Fruit fly (Drosophila melanogaster) whole organism, embryonic: ENCODE data around the gene CG5445.

Source experiments
- ATbp ChIP-seq: fragments of 200-800 bp; sonication (Bioruptor generic); optimal IDR thresholded peaks from 2 replicates; lab custom pipeline; 2017; ENCODE audit warnings: missing biosample characterization, mild to moderate bottlenecking, missing genetic modification characterization, missing genetic modification reagents
- Bteb2 ChIP-seq: fragments of 200-800 bp; sonication (Bioruptor generic); optimal IDR thresholded peaks from 2 replicates; lab custom pipeline; 2016; ENCODE audit warnings: missing biosample characterization, missing genetic modification characterization
- CG10543 ChIP-seq: fragments of 200-800 bp; sonication (Bioruptor generic); optimal IDR thresholded peaks from 3 replicates; lab custom pipeline; 2017; ENCODE audit warnings: missing biosample characterization, mild to moderate bottlenecking, missing genetic modification characterization, moderate library complexity
- CG10959 ChIP-seq: fragments of 200-800 bp; sonication (Bioruptor generic); IDR thresholded peaks from 2 replicates; pipeline ENCODE4 v1.3.6; 2022; ENCODE audit warnings: missing biosample characterization, missing genetic modification characterization
- CG10979 ChIP-seq: fragments of 200-800 bp; sonication (Bioruptor generic); optimal IDR thresholded peaks from 2 replicates; lab custom pipeline; 2018; ENCODE audit warnings: missing biosample characterization, mild to moderate bottlenecking, missing genetic modification characterization, moderate library complexity
- CG11504 ChIP-seq: fragments of 200-800 bp; sonication (Bioruptor generic); optimal IDR thresholded peaks from 3 replicates; lab custom pipeline; 2019; ENCODE audit warnings: missing biosample characterization, mild to moderate bottlenecking, missing genetic modification characterization, moderate library complexity
- CG11696 ChIP-seq: fragments of 200-800 bp; sonication (Bioruptor generic); IDR thresholded peaks from 2 replicates; pipeline ENCODE4 v1.3.6; 2022; ENCODE audit warnings: missing biosample characterization, missing genetic modification characterization
- CG13424 ChIP-seq: fragments of 200-800 bp; sonication (Bioruptor generic); optimal IDR thresholded peaks from 2 replicates; lab custom pipeline; 2019; ENCODE audit warnings: missing biosample characterization, mild to moderate bottlenecking, missing genetic modification characterization, moderate library complexity
- CG13775 ChIP-seq: fragments of 200-800 bp; sonication (Bioruptor generic); optimal IDR thresholded peaks from 3 replicates; lab custom pipeline; 2017; ENCODE audit warnings: missing biosample characterization, mild to moderate bottlenecking, missing genetic modification characterization
- CG15269 ChIP-seq: fragments of 200-800 bp; sonication (Bioruptor generic); optimal IDR thresholded peaks from 2 replicates; lab custom pipeline; 2018; ENCODE audit warnings: missing biosample characterization, mild to moderate bottlenecking, missing genetic modification characterization, moderate library complexity
- CG1602 ChIP-seq: fragments of 200-800 bp; sonication (Bioruptor generic); optimal IDR thresholded peaks from 3 replicates; lab custom pipeline; 2016; ENCODE audit warnings: missing biosample characterization, missing genetic modification characterization
- CG16813 ChIP-seq: fragments of 200-800 bp; sonication (Bioruptor generic); IDR thresholded peaks from 3 replicates; pipeline ENCODE4 v1.3.6; 2022; ENCODE audit warnings: missing biosample characterization, missing genetic modification characterization; ENCODE audit not compliant: partially characterized antibody
- CG17361 ChIP-seq: fragments of 200-800 bp; sonication (Bioruptor generic); IDR thresholded peaks from 3 replicates; pipeline ENCODE4 v1.3.6; 2022; ENCODE audit warnings: missing biosample characterization, missing genetic modification characterization
- CG17385 ChIP-seq: fragments of 200-800 bp; sonication (Bioruptor generic); optimal IDR thresholded peaks from 3 replicates; lab custom pipeline; 2018; ENCODE audit warnings: missing biosample characterization, mild to moderate bottlenecking, missing genetic modification characterization
- CG17829 ChIP-seq: fragments of 200-800 bp; optimal IDR thresholded peaks from 2 replicates; lab custom pipeline; 2019; ENCODE audit warnings: missing biosample characterization, mild to moderate bottlenecking, missing genetic modification characterization, moderate library complexity
- CG1792 ChIP-seq: fragments of 200-800 bp; sonication (Bioruptor generic); optimal IDR thresholded peaks from 2 replicates; lab custom pipeline; 2016; ENCODE audit warnings: missing biosample characterization, missing genetic modification characterization
- CG1832 ChIP-seq: fragments of 200-800 bp; sonication (Bioruptor generic); optimal IDR thresholded peaks from 2 replicates; lab custom pipeline; 2017; ENCODE audit warnings: missing biosample characterization, mild to moderate bottlenecking, missing genetic modification characterization, inconsistent platforms
- CG2875 ChIP-seq: fragments of 200-800 bp; sonication (Bioruptor generic); optimal IDR thresholded peaks from 2 replicates; lab custom pipeline; 2017; ENCODE audit warnings: missing biosample characterization, mild to moderate bottlenecking, missing genetic modification characterization, missing genetic modification reagents
- CG31441 ChIP-seq: fragments of 200-800 bp; sonication (Bioruptor generic); IDR thresholded peaks from 2 replicates; pipeline ENCODE4 v1.3.6; 2022; ENCODE audit warnings: missing biosample characterization, missing genetic modification characterization
- CG5953 ChIP-seq: fragments of 200-800 bp; sonication (Bioruptor generic); IDR thresholded peaks from 2 replicates; pipeline ENCODE4 v1.3.6; 2022; ENCODE audit warnings: missing biosample characterization, missing genetic modification characterization
- CG6689 ChIP-seq: fragments of 200-800 bp; sonication (Bioruptor generic); IDR thresholded peaks from 2 replicates; pipeline ENCODE4 v1.3.6; 2022; ENCODE audit warnings: missing biosample characterization, missing genetic modification characterization
- CG7271 ChIP-seq: fragments of 200-800 bp; sonication (Bioruptor generic); optimal IDR thresholded peaks from 2 replicates; lab custom pipeline; 2018; ENCODE audit warnings: missing biosample characterization, mild to moderate bottlenecking, missing genetic modification characterization, moderate library complexity
- CG7786 ChIP-seq: fragments of 200-800 bp; sonication (Bioruptor generic); optimal IDR thresholded peaks from 2 replicates; lab custom pipeline; 2016; ENCODE audit warnings: missing biosample characterization, missing genetic modification characterization
- CG7987 ChIP-seq: fragments of 200-800 bp; sonication (Bioruptor generic); optimal IDR thresholded peaks from 2 replicates; lab custom pipeline; 2018; ENCODE audit warnings: missing biosample characterization, mild to moderate bottlenecking, missing genetic modification characterization, moderate library complexity
- CG8359 ChIP-seq: fragments of 200-800 bp; sonication (Bioruptor generic); optimal IDR thresholded peaks from 2 replicates; lab custom pipeline; 2017; ENCODE audit warnings: missing biosample characterization, mild to moderate bottlenecking, missing genetic modification characterization, borderline replicate concordance
- Dll ChIP-seq: fragments of 200-800 bp; sonication (Bioruptor generic); IDR thresholded peaks from 4 replicates; pipeline ENCODE4 v1.3.6; 2022; ENCODE audit warnings: missing biosample characterization, missing genetic modification characterization; ENCODE audit not compliant: partially characterized antibody
- Ets65A ChIP-seq: fragments of 200-800 bp; sonication (Bioruptor generic); peaks from one replicate; lab custom pipeline; 2016; ENCODE audit warnings: missing biosample characterization, missing genetic modification characterization
- Ets97D ChIP-seq: fragments of 200-800 bp; sonication (Bioruptor generic); optimal IDR thresholded peaks from 3 replicates; lab custom pipeline; 2016; ENCODE audit warnings: missing biosample characterization, missing genetic modification characterization
- H15 ChIP-seq: fragments of 200-800 bp; sonication (Bioruptor generic); IDR thresholded peaks from 3 replicates; pipeline ENCODE4 v1.3.6; 2022; ENCODE audit warnings: missing biosample characterization, missing genetic modification characterization
- Hr78 ChIP-seq, 2 experiments: fragments of 200-800 bp in 1 of 2; fragments of >200 bp in 1 of 2; sonication (Bioruptor generic) in 1 of 2; optimal IDR thresholded peaks; 2 replicates each; lab custom pipeline; 2017 to 2019; ENCODE audit warnings: missing biosample characterization in 2 of 2, missing genetic modification characterization in 2 of 2, mild to moderate bottlenecking in 1 of 2, moderate library complexity in 1 of 2
- Oli ChIP-seq: fragments of 200-800 bp; sonication (Bioruptor generic); optimal IDR thresholded peaks from 2 replicates; lab custom pipeline; 2018; ENCODE audit warnings: missing biosample characterization, mild to moderate bottlenecking, missing genetic modification characterization, moderate library complexity
- Optix ChIP-seq: fragments of 200-800 bp; sonication (Bioruptor generic); IDR thresholded peaks from 3 replicates; pipeline ENCODE4 v1.3.6; 2022; ENCODE audit warnings: missing biosample characterization, missing genetic modification characterization
- Rfx ChIP-seq: fragments of 200-800 bp; sonication (Bioruptor generic); IDR thresholded peaks from 2 replicates; pipeline ENCODE4 v1.3.6; 2022; ENCODE audit warnings: missing biosample characterization, missing genetic modification characterization
- Usf ChIP-seq: fragments of 200-800 bp; sonication (Bioruptor generic); optimal IDR thresholded peaks from 2 replicates; lab custom pipeline; 2017; ENCODE audit warnings: missing genotype, missing biosample characterization, missing genetic modification characterization
- Xbp1 ChIP-seq: fragments of 200-800 bp; sonication (Bioruptor generic); optimal IDR thresholded peaks from 3 replicates; lab custom pipeline; 2016; ENCODE audit warnings: missing biosample characterization, mild to moderate bottlenecking, missing genetic modification characterization
- YL-1 ChIP-seq: fragments of 200-800 bp; sonication (Bioruptor generic); optimal IDR thresholded peaks from 3 replicates; lab custom pipeline; 2017; ENCODE audit warnings: missing biosample characterization, mild to moderate bottlenecking, missing genetic modification characterization
- ac ChIP-seq: fragments of 200-800 bp; sonication (Bioruptor generic); optimal IDR thresholded peaks from 3 replicates; lab custom pipeline; 2017; ENCODE audit warnings: missing biosample characterization, mild to moderate bottlenecking, missing genetic modification characterization
- ase ChIP-seq: fragments of 200-800 bp; sonication (Bioruptor generic); IDR thresholded peaks from 3 replicates; pipeline ENCODE4 v1.3.6; 2022; ENCODE audit warnings: missing biosample characterization, missing genetic modification characterization
- bcd ChIP-seq: fragments of 200-800 bp; sonication (Bioruptor generic); optimal IDR thresholded peaks from 2 replicates; lab custom pipeline; 2017; ENCODE audit warnings: missing biosample characterization, mild to moderate bottlenecking, missing genetic modification characterization
- caup ChIP-seq: fragments of 200-800 bp; sonication (Bioruptor generic); optimal IDR thresholded peaks from 3 replicates; lab custom pipeline; 2017; ENCODE audit warnings: missing biosample characterization, mild to moderate bottlenecking, missing genetic modification characterization, moderate library complexity; ENCODE audit not compliant: severe bottlenecking
- chinmo ChIP-seq: fragments of 200-800 bp; sonication (Bioruptor generic); IDR thresholded peaks from 4 replicates; pipeline ENCODE4 v1.3.6; 2022; ENCODE audit warnings: missing biosample characterization, missing genetic modification characterization; ENCODE audit not compliant: partially characterized antibody
- croc ChIP-seq: fragments of 200-800 bp; sonication (Bioruptor generic); conservative IDR thresholded peaks from 3 replicates; pipeline ENCODE4 v1.3.6; 2022; ENCODE audit warnings: missing biosample characterization, missing genetic modification characterization
- fd102C ChIP-seq: fragments of 200-800 bp; sonication (Bioruptor generic); optimal IDR thresholded peaks from 2 replicates; lab custom pipeline; 2018; ENCODE audit warnings: missing biosample characterization, mild to moderate bottlenecking, missing genetic modification characterization, moderate library complexity
- fu2 ChIP-seq: fragments of 200-800 bp; sonication (Bioruptor generic); optimal IDR thresholded peaks from 2 replicates; lab custom pipeline; 2016; ENCODE audit warnings: missing biosample characterization, missing genetic modification characterization
- gem ChIP-seq: fragments of 200-800 bp; sonication (Bioruptor generic); optimal IDR thresholded peaks from 2 replicates; lab custom pipeline; 2019; ENCODE audit warnings: missing biosample characterization, mild to moderate bottlenecking, missing genetic modification characterization, moderate library complexity
- grau ChIP-seq: fragments of 200-800 bp; optimal IDR thresholded peaks from 3 replicates; lab custom pipeline; 2019; ENCODE audit warnings: missing biosample characterization, mild to moderate bottlenecking, missing genetic modification characterization, moderate library complexity
- ham ChIP-seq: fragments of 200-800 bp; sonication (Bioruptor generic); IDR thresholded peaks from 2 replicates; pipeline ENCODE4 v1.3.6; 2022; ENCODE audit warnings: missing biosample characterization, missing genetic modification characterization
- phol ChIP-seq: fragments of 200-800 bp; sonication (Bioruptor generic); optimal IDR thresholded peaks from 3 replicates; lab custom pipeline; 2018; ENCODE audit warnings: missing biosample characterization, mild to moderate bottlenecking, missing genetic modification characterization, moderate library complexity
- sc ChIP-seq, 3 experiments: fragments of >200 bp in 2 of 3; fragments of 200-800 bp in 1 of 3; sonication (Bioruptor generic) in 1 of 3; optimal IDR thresholded peaks; 2 replicates in 2 of 3; 3 replicates in 1 of 3; lab custom pipeline; 2017; ENCODE audit warnings: mild to moderate bottlenecking in 1 of 3, missing biosample characterization in 1 of 3, missing genetic modification characterization in 1 of 3, missing genetic modification reagents in 1 of 3
- zen ChIP-seq: fragments of 200-800 bp; sonication (Bioruptor generic); optimal IDR thresholded peaks from 3 replicates; lab custom pipeline; 2018; ENCODE audit warnings: missing biosample characterization, mild to moderate bottlenecking, missing genetic modification characterization, moderate library complexity

Gene CG5445

DNA sequence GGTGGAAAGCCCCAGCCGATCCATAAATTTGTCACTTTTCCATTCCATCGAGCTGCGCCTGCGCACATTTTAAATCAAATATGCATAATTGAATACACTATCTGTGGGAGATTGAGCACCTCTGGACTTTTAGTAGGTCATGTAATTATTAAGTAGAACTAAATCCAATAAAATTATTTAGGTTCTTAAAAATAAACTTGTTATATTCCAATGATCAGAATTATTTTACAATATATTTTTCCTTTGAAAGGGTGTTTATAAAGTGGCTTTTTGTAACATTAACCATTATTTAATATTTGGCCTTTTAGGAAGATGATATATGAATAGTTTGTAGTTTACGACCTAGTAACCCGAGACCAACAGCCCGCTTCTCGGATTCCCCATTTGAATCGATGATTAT is 51.8 kb downstream of the CG5445 start (continued):
- TF ChIP-seq CG8359 (no peak), CG1832 (no peak), fd102C (GFP tag; lab: Kevin White, UChicago) (no peak), ham (no peak), zen (tag; lab: Kevin White, UChicago) (no peak), Dll (GFP tag; lab: Robert Waterston, UW) (no peak), Hr78 (GFP tag; optimal IDR thresholded peaks at IDR 0.05; lab: Kevin White, UChicago) (peak in 1 of 2 experiments; percentile 73), phol (tag; lab: Kevin White, UChicago) (peak; percentile 36), fu2 (GFP tag; lab: Kevin White, UChicago) (no peak), Xbp1 (no peak), CG13424 (tag; lab: Kevin White, UChicago) (peak; percentile 15), CG5953 (GFP tag; lab: Robert Waterston, UW) (no peak), CG10979 (tag; lab: Kevin White, UChicago) (peak; percentile 38), CG1602 (GFP tag; lab: Kevin White, UChicago) (no peak), H15 (GFP tag; lab: Robert Waterston, UW) (no peak), Oli (tag; lab: Kevin White, UChicago) (peak; percentile 16), CG7987 (GFP tag; lab: Kevin White, UChicago) (no peak), CG7271 (tag; lab: Kevin White, UChicago) (no peak), Ets65A (no peak), bcd (no peak), CG10959 (GFP tag; lab: Robert Waterston, UW) (no peak), grau (peak; percentile 20), CG15269 (tag; lab: Kevin White, UChicago) (no peak), ac (no peak), ATbp (no peak), YL-1 (no peak), CG17829 (no peak), Optix (GFP tag; lab: Robert Waterston, UW) (no peak), CG6689 (no peak), croc (GFP tag; lab: Robert Waterston, UW) (no peak), Rfx (GFP tag; lab: Robert Waterston, UW) (no peak), caup (GFP tag; lab: Kevin White, UChicago) (no peak), CG16813 (GFP tag; lab: Robert Waterston, UW) (no peak), ase (GFP tag; lab: Robert Waterston, UW) (no peak), Usf (GFP tag; lab: Kevin White, UChicago) (no peak), CG11504 (peak; percentile 47), CG31441 (GFP tag; lab: Robert Waterston, UW) (0 out of 2 replicates have a peak, but pooled peaks have one; percentile 30), Ets97D (GFP tag; lab: Kevin White, UChicago) (no peak), CG7786 (no peak), gem (tag; lab: Kevin White, UChicago) (peak; percentile 58), CG11696 (GFP tag; lab: Robert Waterston, UW) (no peak), CG13775 (GFP tag; lab: Kevin White, UChicago) (no peak), sc (optimal IDR thresholded peaks at IDR 0.05; lab: Kevin White, UChicago) (no peak), sc (GFP tag; optimal IDR thresholded peaks at IDR 0.05; lab: Kevin White, UChicago) (no peak), CG17361 (GFP tag; lab: Robert Waterston, UW) (peak; percentile 31; the same call in 1 of the 3 replicates), CG1792 (GFP tag; lab: Kevin White, UChicago) (no peak), CG17385 (GFP tag; lab: Kevin White, UChicago) (peak; percentile 9), CG10543 (GFP tag; lab: Kevin White, UChicago) (no peak), CG2875 (GFP tag; lab: Kevin White, UChicago) (no peak), Bteb2 (GFP tag; lab: Kevin White, UChicago) (no peak), chinmo (GFP tag; lab: Robert Waterston, UW) (no peak)
